Fruit fly (Drosophila melanogaster) whole organism, embryonic: Measurements from ENCODE around the gene grass.
A peak's percentile ranks its signal among the peaks of the same experiment; 100 is the strongest.

Experiments
- CG11504 ChIP-seq: fragments of 200-800 bp; sonication (Bioruptor generic); optimal IDR thresholded peaks from 3 replicates; lab custom pipeline; 2019; ENCODE audit warnings: missing biosample characterization, mild to moderate bottlenecking, missing genetic modification characterization, moderate library complexity
- CG18619 ChIP-seq: fragments of 200-800 bp; sonication (Bioruptor generic); optimal IDR thresholded peaks from 3 replicates; lab custom pipeline; 2017; ENCODE audit warnings: missing biosample characterization, mild to moderate bottlenecking, missing genetic modification characterization
- CG3407 ChIP-seq: fragments of 200-800 bp; sonication (Bioruptor generic); optimal IDR thresholded peaks from 2 replicates; lab custom pipeline; 2018; ENCODE audit warnings: missing biosample characterization, mild to moderate bottlenecking, missing genetic modification characterization
- CG6683 ChIP-seq: fragments of 200-800 bp; sonication (Bioruptor generic); optimal IDR thresholded peaks from 2 replicates; lab custom pipeline; 2017; ENCODE audit warnings: missing biosample characterization, mild to moderate bottlenecking, missing genetic modification characterization, missing genetic modification reagents
- CG8924 ChIP-seq: fragments of 200-800 bp; optimal IDR thresholded peaks from 3 replicates; lab custom pipeline; 2019; ENCODE audit warnings: missing biosample characterization, mild to moderate bottlenecking, missing genetic modification characterization, moderate library complexity
- CG9609 ChIP-seq: fragments of 200-800 bp; sonication (Bioruptor generic); optimal IDR thresholded peaks from 3 replicates; lab custom pipeline; 2016; ENCODE audit warnings: missing biosample characterization, missing genetic modification characterization
- D ChIP-seq, 2 experiments: fragments of 200-800 bp in 1 of 2; fragments of >200 bp in 1 of 2; sonication (Bioruptor generic) in 1 of 2; optimal IDR thresholded peaks; 2 replicates in 1 of 2; 3 replicates in 1 of 2; lab custom pipeline; 2017; ENCODE audit warnings: mild to moderate bottlenecking in 1 of 2, missing biosample characterization in 1 of 2, missing genetic modification characterization in 1 of 2, missing genetic modification reagents in 1 of 2
- Max ChIP-seq: fragments of 200-800 bp; sonication (Bioruptor generic); optimal IDR thresholded peaks from 2 replicates; lab custom pipeline; 2016; ENCODE audit warnings: missing biosample characterization, mild to moderate bottlenecking, missing genetic modification characterization
- mld ChIP-seq: fragments of 200-800 bp; sonication (Bioruptor generic); IDR thresholded peaks from 3 replicates; pipeline ENCODE4 v1.3.6; 2022; ENCODE audit warnings: missing biosample characterization, missing genetic modification characterization; ENCODE audit not compliant: partially characterized antibody
- odd ChIP-seq: fragments of 200-800 bp; sonication (Bioruptor generic); optimal IDR thresholded peaks from 2 replicates; lab custom pipeline; 2017; ENCODE audit warnings: missing biosample characterization, mild to moderate bottlenecking, missing genetic modification characterization
- org-1 ChIP-seq: fragments of 200-800 bp; sonication (Bioruptor generic); optimal IDR thresholded peaks from 2 replicates; lab custom pipeline; 2017; ENCODE audit warnings: missing biosample characterization, missing genetic modification characterization
- schlank ChIP-seq: fragments of 200-800 bp; sonication (Bioruptor generic); optimal IDR thresholded peaks from 2 replicates; lab custom pipeline; 2018; ENCODE audit warnings: missing biosample characterization, mild to moderate bottlenecking, missing genetic modification characterization
- so ChIP-seq: fragments of 200-800 bp; sonication (Bioruptor generic); IDR thresholded peaks from 3 replicates; pipeline ENCODE4 v1.3.6; 2022; ENCODE audit warnings: missing biosample characterization, missing genetic modification characterization

- no peak for TF ChIP-seq schlank (tag; lab: Kevin White, UChicago)
- no peak for TF ChIP-seq so (GFP tag; lab: Robert Waterston, UW)
- TF ChIP-seq CG3407 (GFP tag; lab: Kevin White, UChicago): no peak
- TF ChIP-seq D (optimal IDR thresholded peaks at IDR 0.05; lab: Kevin White, UChicago): no peak
- no peak for TF ChIP-seq D (GFP tag; optimal IDR thresholded peaks at IDR 0.05; lab: Kevin White, UChicago)
- TF ChIP-seq mld (GFP tag; lab: Robert Waterston, UW): no peak
- TF ChIP-seq CG9609 (GFP tag; lab: Kevin White, UChicago): no peak
- TF ChIP-seq CG18619 (GFP tag; lab: Kevin White, UChicago): no peak
- no peak for TF ChIP-seq Max (GFP tag; lab: Kevin White, UChicago)
- TF ChIP-seq CG8924 (tag; lab: Kevin White, UChicago): no peak
- no peak for TF ChIP-seq org-1 (GFP tag; lab: Kevin White, UChicago)
- TF ChIP-seq CG11504 (tag; lab: Kevin White, UChicago): peak; percentile 21
- TF ChIP-seq odd (GFP tag; lab: Kevin White, UChicago): no peak
- no peak for TF ChIP-seq CG6683 (GFP tag; lab: Kevin White, UChicago)
Observed at dm6 chr3R:27139963-27140362, 17.8 kb upstream of the grass start.
